Worm (Caenorhabditis elegans) whole organism, late embryonic: ENCODE measurements around the gene srz-16.

Source experiments
- ahr-1 ChIP-seq: sonication (generic microtip); optimal IDR thresholded peaks from 2 replicates; lab custom pipeline; 2016; ENCODE audit warnings: missing genetic modification characterization, missing compliant biosample characterization
- fkh-6 ChIP-seq: sonication (generic microtip); optimal IDR thresholded peaks from 2 replicates; lab custom pipeline; 2016; ENCODE audit warnings: missing genetic modification characterization, missing compliant biosample characterization
- lin-11 ChIP-seq: fragments of 200-800 bp; sonication (Bioruptor generic); optimal IDR thresholded peaks from 2 replicates; lab custom pipeline; 2018; ENCODE audit warnings: mild to moderate bottlenecking, missing genetic modification characterization, missing compliant biosample characterization
- ztf-16 ChIP-seq: sonication (generic microtip); optimal IDR thresholded peaks from 2 replicates; lab custom pipeline; 2017; ENCODE audit warnings: missing genetic modification characterization, missing compliant biosample characterization

DNA sequence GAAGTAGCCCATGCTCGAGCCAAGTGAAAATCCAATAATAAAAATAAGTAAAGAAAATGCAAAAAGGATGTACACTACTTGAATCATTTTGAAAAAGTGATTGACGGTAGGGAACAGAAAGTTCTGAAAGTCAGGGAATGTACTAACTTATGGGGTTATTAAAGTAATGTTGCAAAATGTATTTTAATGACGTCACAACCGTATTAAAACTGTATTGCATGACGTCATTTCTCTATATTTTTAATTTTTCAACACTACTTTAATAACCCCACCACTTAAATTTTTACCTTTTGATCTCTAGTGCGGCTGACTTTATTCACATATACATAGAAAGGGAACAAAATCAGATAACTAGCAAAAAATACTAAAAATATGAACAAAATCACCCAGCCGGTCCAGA lies 4.2 kb downstream of the srz-16 start:
- no peak for TF ChIP-seq fkh-6 (tag; lab: Kevin White, UChicago)
- no peak for TF ChIP-seq lin-11 (tag; lab: Kevin White, UChicago)
- no peak for TF ChIP-seq ahr-1
- TF ChIP-seq ztf-16 (tag; lab: Kevin White, UChicago) = no peak
